Fruit fly (Drosophila melanogaster): ENCODE measurements around the gene CG4631.

The CG4631 gene

DNA sequence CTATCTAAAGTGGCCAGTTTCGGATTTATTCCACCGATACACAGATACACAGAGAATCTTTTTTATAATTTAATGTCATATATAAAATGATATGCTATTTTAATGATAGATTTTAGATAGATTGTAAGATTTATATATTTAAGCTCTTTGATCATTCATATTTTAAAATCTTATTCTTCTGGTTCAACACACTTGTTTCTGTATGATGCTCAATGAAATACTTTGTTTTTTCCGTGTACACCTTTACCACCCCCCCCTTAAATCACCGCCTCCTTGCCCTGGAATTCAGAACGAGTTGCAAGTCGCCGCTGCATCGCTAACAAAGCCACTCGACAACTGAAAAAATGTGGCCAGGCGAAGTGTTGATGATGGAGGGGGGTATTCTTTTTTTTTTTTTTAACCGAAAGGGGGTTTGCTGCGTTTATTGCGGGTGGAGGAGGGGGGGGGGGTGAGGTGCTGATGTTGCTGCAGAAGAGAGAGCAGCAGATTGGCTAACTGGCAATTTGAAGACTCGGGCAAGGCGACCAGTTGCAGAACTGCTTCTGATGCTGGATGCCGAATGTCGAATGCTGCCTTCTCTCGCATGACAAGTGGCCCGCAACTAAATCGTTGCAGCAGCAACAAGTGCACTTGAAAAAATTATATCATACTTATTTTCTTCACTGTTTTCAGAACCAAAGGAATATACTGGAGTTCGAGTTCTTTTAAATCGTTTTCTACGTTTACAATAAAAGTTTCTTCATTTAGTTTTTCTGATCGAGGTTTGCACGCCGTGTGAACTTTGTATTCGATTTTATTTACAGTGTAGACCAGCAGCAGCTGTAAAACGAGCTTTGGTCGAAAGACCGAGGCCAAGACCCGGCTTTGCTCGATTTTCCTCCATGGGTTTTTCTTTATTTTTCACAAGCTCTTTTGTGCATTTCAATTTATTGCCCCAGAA lies 9.1 kb upstream of the CG4631 start (continued):
- TF ChIP-seq CG11902 (GFP tag; optimal IDR thresholded peaks at IDR 0.05), result peak; percentile 87
- TF ChIP-seq CG8119 (GFP tag; IDR thresholded peaks at IDR 0.05), result peak; percentile 97
- TF ChIP-seq achi (GFP tag; optimal IDR thresholded peaks at IDR 0.05), result peak; percentile 95
- TF ChIP-seq Blimp-1 (GFP tag; optimal IDR thresholded peaks at IDR 0.05), result peak; percentile 79
- TF ChIP-seq Met (GFP tag; optimal IDR thresholded peaks at IDR 0.05), result peak; percentile 97
- peak; percentile 93 for TF ChIP-seq CG6854 (GFP tag; optimal IDR thresholded peaks at IDR 0.05)
- TF ChIP-seq CG8319 (GFP tag; optimal IDR thresholded peaks at IDR 0.05), result peak; percentile 88
- peak; percentile 94 for TF ChIP-seq CG11294 (GFP tag; IDR thresholded peaks at IDR 0.05)
- TF ChIP-seq CG10631 (GFP tag; optimal IDR thresholded peaks at IDR 0.05), result peak; percentile 96
- peak; percentile 94 for TF ChIP-seq Lpt (GFP tag; optimal IDR thresholded peaks at IDR 0.05)
- TF ChIP-seq CG8632 (GFP tag; optimal IDR thresholded peaks at IDR 0.05), result peak; percentile 92
- peak; percentile 91 for TF ChIP-seq CG9139 (GFP tag; optimal IDR thresholded peaks at IDR 0.05)
- peak; percentile 93 for TF ChIP-seq CG4318 (GFP tag; optimal IDR thresholded peaks at IDR 0.05)
- TF ChIP-seq net (GFP tag; optimal IDR thresholded peaks at IDR 0.05), result peak; percentile 94
- TF ChIP-seq fkh (GFP tag; optimal IDR thresholded peaks at IDR 0.05), result no peak
- TF ChIP-seq CG10669 (GFP tag; optimal IDR thresholded peaks at IDR 0.05), result peak; percentile 91
- TF ChIP-seq vri (GFP tag; optimal IDR thresholded peaks at IDR 0.05), result peak; percentile 94
- TF ChIP-seq esn (GFP tag; optimal IDR thresholded peaks at IDR 0.05), result peak; percentile 96
- peak; percentile 96 for TF ChIP-seq CG31627 (GFP tag; optimal IDR thresholded peaks at IDR 0.05)
- TF ChIP-seq Sox14 (GFP tag; optimal IDR thresholded peaks at IDR 0.05), result peak; percentile 98
- TF ChIP-seq CG32006 (GFP tag; optimal IDR thresholded peaks at IDR 0.05), result peak; percentile 95
- peak; percentile 70 for TF ChIP-seq fd85E (GFP tag; optimal IDR thresholded peaks at IDR 0.05)
- TF ChIP-seq fd59A (GFP tag; optimal IDR thresholded peaks at IDR 0.05), result peak; percentile 95
- peak; percentile 93 for TF ChIP-seq CG6808 (GFP tag; optimal IDR thresholded peaks at IDR 0.05)
- peak; percentile 75 for TF ChIP-seq CG16779 (tag; optimal IDR thresholded peaks at IDR 0.05)
- peak; percentile 99 for TF ChIP-seq Eip78C (GFP tag)
- peak; percentile 96 for TF ChIP-seq topi (GFP tag; optimal IDR thresholded peaks at IDR 0.05)
- TF ChIP-seq Sox15 (GFP tag; optimal IDR thresholded peaks at IDR 0.05), result peak; percentile 87
- peak; percentile 95 for TF ChIP-seq Smox (GFP tag; optimal IDR thresholded peaks at IDR 0.05)
- peak; percentile 93 for TF ChIP-seq dac (GFP tag; optimal IDR thresholded peaks at IDR 0.05)
- peak; percentile 88 for TF ChIP-seq Eip75B (GFP tag; optimal IDR thresholded peaks at IDR 0.05)

DNA sequence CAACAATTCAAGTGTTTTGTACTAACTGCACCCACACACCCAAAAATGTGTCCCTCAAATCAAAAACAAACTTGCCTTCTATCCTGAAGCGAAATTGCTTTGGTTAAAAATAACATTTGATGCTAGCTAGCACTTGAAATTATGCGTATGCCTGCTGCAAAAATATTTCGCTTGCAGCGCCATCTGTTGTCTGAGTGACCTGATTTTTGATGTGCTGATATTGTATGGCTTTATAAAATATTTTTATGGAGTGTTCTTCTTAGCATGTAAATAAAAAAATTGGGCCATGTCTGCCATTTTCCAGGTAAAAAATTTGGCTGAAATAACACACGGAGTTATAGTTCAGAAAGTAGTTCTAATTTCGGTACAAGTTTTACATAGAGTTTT lies 8.4 kb upstream of the CG4631 start:
- TF ChIP-seq Eip93F (GFP tag; optimal IDR thresholded peaks at IDR 0.05) (no peak), CG11762 (GFP tag; optimal IDR thresholded peaks at IDR 0.05; ENCODE audit: insufficient read depth) (no peak), CG11902 (GFP tag; optimal IDR thresholded peaks at IDR 0.05) (no peak), fd85E (GFP tag; optimal IDR thresholded peaks at IDR 0.05) (no peak), Ets96B (tag; optimal IDR thresholded peaks at IDR 0.05) (no peak), Hr39 (GFP tag; optimal IDR thresholded peaks at IDR 0.05) (no peak), Hr38 (GFP tag; optimal IDR thresholded peaks at IDR 0.05) (no peak), fkh (GFP tag; optimal IDR thresholded peaks at IDR 0.05) (no peak), Eip78C (GFP tag) (no peak), CG1621 (tag; optimal IDR thresholded peaks at IDR 0.05) (no peak), vri (GFP tag; optimal IDR thresholded peaks at IDR 0.05) (no peak), Sox102F (GFP tag; optimal IDR thresholded peaks at IDR 0.05) (no peak)

Data from whole organism, prepupa.